Worm (Caenorhabditis elegans) whole organism, L3 larva: Measurements from ENCODE around the gene col-146.

Source experiments
- egl-27 ChIP-seq: sonication (generic microtip); optimal IDR thresholded peaks from 4 replicates; lab custom pipeline; 2017; ENCODE audit warnings: missing biosample characterization, missing genetic modification reagents, missing genetic modification characterization
- sea-2 ChIP-seq: fragments of 150-350 bp; sonication (generic microtip); optimal IDR thresholded peaks from 4 replicates; lab custom pipeline; 2014; ENCODE audit warnings: missing biosample characterization, missing genetic modification reagents, missing genetic modification characterization

DNA sequence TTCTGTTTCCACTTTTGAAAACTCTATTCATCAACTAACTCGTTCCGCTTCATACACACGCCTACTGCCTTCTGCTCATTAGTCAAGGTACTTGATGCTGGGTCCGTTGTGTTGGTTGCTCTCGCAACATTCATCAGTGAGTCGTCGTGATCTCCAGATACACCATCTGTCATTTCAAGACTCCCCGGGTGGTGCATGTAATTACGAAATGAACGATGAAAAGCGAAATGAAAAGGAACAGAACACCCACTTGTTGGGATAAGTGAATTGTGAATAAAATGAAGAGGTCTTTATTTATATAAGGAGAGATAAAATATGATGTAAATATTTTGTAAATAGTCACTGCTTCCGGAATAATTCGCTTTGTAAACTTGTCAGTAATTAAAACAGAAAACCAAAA lies 34.2 kb downstream of the col-146 start:
- no peak for TF ChIP-seq egl-27
- no peak for TF ChIP-seq sea-2
